Worm (Caenorhabditis elegans): ENCODE data around the gene clec-130.

DNA sequence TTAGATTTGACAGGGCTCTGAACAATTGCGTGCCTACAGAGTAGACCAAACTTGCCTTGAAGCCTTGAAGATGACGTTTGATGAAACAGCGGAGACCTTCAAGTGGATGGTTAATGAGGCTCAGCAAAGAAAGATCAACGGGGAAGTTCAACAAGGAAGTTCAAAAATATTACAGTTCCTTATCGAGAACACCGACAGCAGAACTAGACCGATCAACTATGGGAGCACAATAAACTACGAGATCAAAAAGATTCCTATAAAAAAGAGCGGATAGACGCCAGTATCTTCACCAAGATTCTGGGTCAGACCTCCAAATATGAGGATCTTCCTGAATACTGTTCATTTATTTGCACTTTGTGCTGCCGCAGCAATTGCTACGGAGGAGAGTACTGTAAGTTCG, 6.4 kb downstream of the clec-130 start, which contains the start of gene clec-134:
- no peak for TF ChIP-seq F26F4.8 (GFP tag; conservative IDR thresholded peaks at IDR 0.05)
- TF ChIP-seq nhr-6 (tag; optimal IDR thresholded peaks at IDR 0.05) = no peak
- no peak for TF ChIP-seq tag-97 (GFP tag; IDR thresholded peaks at IDR 0.05)
- no peak for TF ChIP-seq lsy-2 (tag; optimal IDR thresholded peaks at IDR 0.05)
- TF ChIP-seq R02D3.7 (tag; optimal IDR thresholded peaks at IDR 0.05) = no peak
- no peak for TF ChIP-seq pqm-1 (tag; optimal IDR thresholded peaks at IDR 0.05)
- no peak for TF ChIP-seq fos-1 (tag; optimal IDR thresholded peaks at IDR 0.05)

Data from whole organism, L4 larva.